Fruit fly (Drosophila melanogaster) whole organism, embryonic: ENCODE data around the gene Oct-TyrR.

Source experiments
- Adf1 ChIP-seq: fragments of 200-800 bp; sonication (Bioruptor generic); IDR thresholded peaks from 2 replicates; pipeline ENCODE4 v1.3.6; 2022; ENCODE audit warnings: missing biosample characterization, missing genetic modification characterization
- Bgb ChIP-seq: fragments of 200-800 bp; sonication (Bioruptor generic); IDR thresholded peaks from 2 replicates; pipeline ENCODE4 v1.3.6; 2022; ENCODE audit warnings: missing biosample characterization, missing genetic modification characterization; ENCODE audit not compliant: partially characterized antibody
- Blimp-1 ChIP-seq: fragments of 200-800 bp; sonication (Bioruptor generic); optimal IDR thresholded peaks from 3 replicates; lab custom pipeline; 2018; ENCODE audit warnings: missing biosample characterization, missing genetic modification characterization, mild to moderate bottlenecking, moderate library complexity, missing genetic modification reagents
- CG10267 ChIP-seq: fragments of 200-800 bp; sonication (Bioruptor generic); optimal IDR thresholded peaks from 2 replicates; lab custom pipeline; 2018; ENCODE audit warnings: missing biosample characterization, mild to moderate bottlenecking, missing genetic modification characterization, moderate library complexity
- CG11696 ChIP-seq: fragments of 200-800 bp; sonication (Bioruptor generic); IDR thresholded peaks from 2 replicates; pipeline ENCODE4 v1.3.6; 2022; ENCODE audit warnings: missing biosample characterization, missing genetic modification characterization
- CG13287 ChIP-seq: fragments of 200-800 bp; sonication (Bioruptor generic); IDR thresholded peaks from 2 replicates; pipeline ENCODE4 v1.3.6; 2022; ENCODE audit warnings: missing biosample characterization, missing genetic modification characterization; ENCODE audit not compliant: partially characterized antibody
- CG1603 ChIP-seq: fragments of 200-800 bp; sonication (Bioruptor generic); optimal IDR thresholded peaks from 2 replicates; lab custom pipeline; 2019; ENCODE audit warnings: missing biosample characterization, mild to moderate bottlenecking, missing genetic modification characterization, moderate library complexity
- CG17385 ChIP-seq: fragments of 200-800 bp; sonication (Bioruptor generic); optimal IDR thresholded peaks from 3 replicates; lab custom pipeline; 2018; ENCODE audit warnings: missing biosample characterization, mild to moderate bottlenecking, missing genetic modification characterization
- CG17802 ChIP-seq: fragments of 200-800 bp; sonication (Bioruptor generic); optimal IDR thresholded peaks from 2 replicates; lab custom pipeline; 2018; ENCODE audit warnings: missing biosample characterization, mild to moderate bottlenecking, missing genetic modification characterization, moderate library complexity
- CG2678 ChIP-seq: fragments of 200-800 bp; sonication (Bioruptor generic); optimal IDR thresholded peaks from 3 replicates; lab custom pipeline; 2019; ENCODE audit warnings: missing biosample characterization, mild to moderate bottlenecking, missing genetic modification characterization, moderate library complexity
- CG30431 ChIP-seq: fragments of 200-800 bp; sonication (Bioruptor generic); optimal IDR thresholded peaks from 2 replicates; lab custom pipeline; 2017; ENCODE audit warnings: missing biosample characterization, missing genetic modification characterization
- CG32532 ChIP-seq: fragments of 200-800 bp; sonication (Bioruptor generic); IDR thresholded peaks from 2 replicates; pipeline ENCODE4 v1.3.6; 2022; ENCODE audit warnings: missing biosample characterization, missing genetic modification characterization
- CG6854 ChIP-seq: fragments of 200-800 bp; sonication (Bioruptor generic); optimal IDR thresholded peaks from 3 replicates; lab custom pipeline; 2017; ENCODE audit warnings: missing biosample characterization, mild to moderate bottlenecking, missing genetic modification characterization
- CG7963 ChIP-seq: fragments of 200-800 bp; sonication (Bioruptor generic); IDR thresholded peaks from 3 replicates; pipeline ENCODE4 v1.3.6; 2022; ENCODE audit warnings: missing biosample characterization, missing genetic modification characterization; ENCODE audit not compliant: partially characterized antibody
- CG9797 ChIP-seq: fragments of 200-800 bp; sonication (Bioruptor generic); optimal IDR thresholded peaks from 3 replicates; lab custom pipeline; 2018; ENCODE audit warnings: missing biosample characterization, mild to moderate bottlenecking, missing genetic modification characterization
- D ChIP-seq, 2 experiments: fragments of 200-800 bp in 1 of 2; fragments of >200 bp in 1 of 2; sonication (Bioruptor generic) in 1 of 2; optimal IDR thresholded peaks; 2 replicates in 1 of 2; 3 replicates in 1 of 2; lab custom pipeline; 2017; ENCODE audit warnings: mild to moderate bottlenecking in 1 of 2, missing biosample characterization in 1 of 2, missing genetic modification characterization in 1 of 2, missing genetic modification reagents in 1 of 2
- Dll ChIP-seq: fragments of 200-800 bp; sonication (Bioruptor generic); IDR thresholded peaks from 4 replicates; pipeline ENCODE4 v1.3.6; 2022; ENCODE audit warnings: missing biosample characterization, missing genetic modification characterization; ENCODE audit not compliant: partially characterized antibody
- Doc3 ChIP-seq: fragments of 200-800 bp; sonication (Bioruptor generic); IDR thresholded peaks from 3 replicates; pipeline ENCODE4 v1.3.6; 2022; ENCODE audit warnings: missing biosample characterization, missing genetic modification characterization; ENCODE audit not compliant: partially characterized antibody
- Dp ChIP-seq: fragments of 200-800 bp; sonication (Bioruptor generic); optimal IDR thresholded peaks from 2 replicates; lab custom pipeline; 2018; ENCODE audit warnings: missing biosample characterization, mild to moderate bottlenecking, missing genetic modification characterization, moderate library complexity
- Elba2 ChIP-seq: fragments of 200-800 bp; sonication (Bioruptor generic); optimal IDR thresholded peaks from 3 replicates; lab custom pipeline; 2016; ENCODE audit warnings: missing biosample characterization, missing genetic modification characterization
- Ets97D ChIP-seq: fragments of 200-800 bp; sonication (Bioruptor generic); optimal IDR thresholded peaks from 3 replicates; lab custom pipeline; 2016; ENCODE audit warnings: missing biosample characterization, missing genetic modification characterization
- MBD-R2 ChIP-seq: fragments of 200-800 bp; sonication (Bioruptor generic); IDR thresholded peaks from 2 replicates; pipeline ENCODE4 v1.3.6; 2022; ENCODE audit warnings: missing biosample characterization, missing genetic modification characterization
- Med ChIP-seq: fragments of 200-800 bp; sonication (Bioruptor generic); peaks from one replicate; lab custom pipeline; 2016; ENCODE audit warnings: missing biosample characterization, missing genetic modification characterization, mild to moderate bottlenecking, inconsistent platforms, moderate library complexity
- Opbp ChIP-seq: fragments of 200-800 bp; sonication (Bioruptor generic); IDR thresholded peaks from 3 replicates; pipeline ENCODE4 v1.3.6; 2022; ENCODE audit warnings: missing biosample characterization, missing genetic modification characterization; ENCODE audit not compliant: partially characterized antibody
- Sry-β ChIP-seq: fragments of 200-800 bp; sonication (Bioruptor generic); optimal IDR thresholded peaks from 2 replicates; lab custom pipeline; 2018; ENCODE audit warnings: missing biosample characterization, mild to moderate bottlenecking, missing genetic modification characterization, moderate library complexity
- Sry-δ ChIP-seq: fragments of 200-800 bp; sonication (Bioruptor generic); optimal IDR thresholded peaks from 2 replicates; lab custom pipeline; 2016; ENCODE audit warnings: missing biosample characterization, missing genetic modification characterization
- YL-1 ChIP-seq: fragments of 200-800 bp; sonication (Bioruptor generic); optimal IDR thresholded peaks from 3 replicates; lab custom pipeline; 2017; ENCODE audit warnings: missing biosample characterization, mild to moderate bottlenecking, missing genetic modification characterization
- amos ChIP-seq: fragments of 200-800 bp; sonication (Bioruptor generic); IDR thresholded peaks from 2 replicates; pipeline ENCODE4 v1.3.6; 2022; ENCODE audit warnings: missing biosample characterization, missing genetic modification characterization; ENCODE audit not compliant: partially characterized antibody
- bbx ChIP-seq: fragments of 200-800 bp; sonication (Bioruptor generic); IDR thresholded peaks from 2 replicates; pipeline ENCODE4 v1.3.6; 2022; ENCODE audit warnings: missing biosample characterization, missing genetic modification characterization; ENCODE audit not compliant: partially characterized antibody
- exex ChIP-seq: fragments of 200-800 bp; sonication (Bioruptor generic); optimal IDR thresholded peaks from 4 replicates; lab custom pipeline; 2018; ENCODE audit warnings: missing biosample characterization, mild to moderate bottlenecking, missing genetic modification characterization, moderate library complexity
- eyg ChIP-seq: fragments of 200-800 bp; sonication (Bioruptor generic); optimal IDR thresholded peaks from 3 replicates; lab custom pipeline; 2016; ENCODE audit warnings: missing biosample characterization, missing genetic modification characterization
- gfzf ChIP-seq: fragments of 200-800 bp; sonication (Bioruptor generic); optimal IDR thresholded peaks from 2 replicates; lab custom pipeline; 2016; ENCODE audit warnings: missing biosample characterization, mild to moderate bottlenecking, missing genetic modification characterization, moderate library complexity
- grau ChIP-seq: fragments of 200-800 bp; optimal IDR thresholded peaks from 3 replicates; lab custom pipeline; 2019; ENCODE audit warnings: missing biosample characterization, mild to moderate bottlenecking, missing genetic modification characterization, moderate library complexity
- inv ChIP-seq: fragments of 200-800 bp; sonication (Bioruptor generic); IDR thresholded peaks from 2 replicates; pipeline ENCODE4 v1.3.6; 2022; ENCODE audit warnings: missing biosample characterization, missing genetic modification characterization; ENCODE audit not compliant: partially characterized antibody
- lbe ChIP-seq: fragments of 200-800 bp; sonication (Bioruptor generic); optimal IDR thresholded peaks from 2 replicates; lab custom pipeline; 2016; ENCODE audit warnings: missing biosample characterization, mild to moderate bottlenecking, missing genetic modification characterization
- mam ChIP-seq: fragments of 200-800 bp; sonication (Bioruptor generic); optimal IDR thresholded peaks from 3 replicates; lab custom pipeline; 2016; ENCODE audit warnings: missing biosample characterization, missing genetic modification characterization
- nmo ChIP-seq: fragments of 200-800 bp; sonication (Bioruptor generic); optimal IDR thresholded peaks from 2 replicates; lab custom pipeline; 2018; ENCODE audit warnings: missing biosample characterization, mild to moderate bottlenecking, missing genetic modification characterization, moderate library complexity
- row ChIP-seq: fragments of 200-800 bp; sonication (Bioruptor generic); IDR thresholded peaks from 3 replicates; pipeline ENCODE4 v1.3.6; 2022; ENCODE audit warnings: missing biosample characterization, missing genetic modification characterization
- sens ChIP-seq: fragments of 200-800 bp; sonication (Bioruptor generic); peaks from one replicate; lab custom pipeline; 2016; ENCODE audit warnings: missing biosample characterization, missing genetic modification characterization
- so ChIP-seq: fragments of 200-800 bp; sonication (Bioruptor generic); IDR thresholded peaks from 3 replicates; pipeline ENCODE4 v1.3.6; 2022; ENCODE audit warnings: missing biosample characterization, missing genetic modification characterization
- stwl ChIP-seq: fragments of 200-800 bp; sonication (Bioruptor generic); optimal IDR thresholded peaks from 3 replicates; lab custom pipeline; 2018; ENCODE audit warnings: missing biosample characterization, mild to moderate bottlenecking, missing genetic modification characterization, moderate library complexity
- tll ChIP-seq, 2 experiments: fragments of 200-800 bp in 1 of 2; fragments of >200 bp in 1 of 2; sonication (Bioruptor generic) in 1 of 2; optimal IDR thresholded peaks; 2 replicates each; lab custom pipeline; 2017 to 2019; ENCODE audit warnings: missing biosample characterization in 2 of 2, missing genetic modification characterization in 2 of 2, mild to moderate bottlenecking in 1 of 2, moderate library complexity in 1 of 2
- trh ChIP-seq: fragments of 200-800 bp; sonication (Bioruptor generic); optimal IDR thresholded peaks from 2 replicates; lab custom pipeline; 2016; ENCODE audit warnings: missing biosample characterization, missing genetic modification characterization
- tx ChIP-seq: fragments of 200-800 bp; sonication (Bioruptor generic); optimal IDR thresholded peaks from 2 replicates; lab custom pipeline; 2016; ENCODE audit warnings: missing biosample characterization, missing genetic modification characterization
- unc-4 ChIP-seq: fragments of 200-800 bp; sonication (Bioruptor generic); IDR thresholded peaks from 2 replicates; pipeline ENCODE4 v1.3.6; 2022; ENCODE audit warnings: missing biosample characterization, missing genetic modification characterization; ENCODE audit not compliant: partially characterized antibody

The Oct-TyrR gene

dm6 chr3L:22072824-22073223, 38.0 kb downstream of the Oct-TyrR start:
- peak; percentile 60 for TF ChIP-seq CG11696 (GFP tag; lab: Robert Waterston, UW)
- peak; percentile 1 for TF ChIP-seq CG1603 (tag; lab: Kevin White, UChicago)
- no peak for TF ChIP-seq CG30431 (GFP tag; lab: Kevin White, UChicago)
- TF ChIP-seq CG17802 (tag; lab: Kevin White, UChicago) = peak; percentile 24
- TF ChIP-seq mam (GFP tag; lab: Kevin White, UChicago) = no peak
- TF ChIP-seq MBD-R2 (GFP tag; lab: Robert Waterston, UW) = no peak
- TF ChIP-seq CG32532 = 0 out of 2 replicates have a peak, but pooled peaks have one; percentile 17
- peak; percentile 62 for TF ChIP-seq sens (GFP tag; lab: Kevin White, UChicago)
- TF ChIP-seq Med (GFP tag; lab: Kevin White, UChicago) = peak; percentile 47
- no peak for TF ChIP-seq D (optimal IDR thresholded peaks at IDR 0.05; lab: Kevin White, UChicago)
- TF ChIP-seq D (GFP tag; optimal IDR thresholded peaks at IDR 0.05; lab: Kevin White, UChicago) = no peak
- TF ChIP-seq Blimp-1 (GFP tag; lab: Kevin White, UChicago) = no peak
- TF ChIP-seq row (GFP tag; lab: Robert Waterston, UW) = 0 out of 3 replicates have a peak, but pooled peaks have one; percentile 36

- peak; percentile 86 for TF ChIP-seq inv
- peak; percentile 6; the same call in 1 of the 2 replicates for TF ChIP-seq CG32532
- TF ChIP-seq Bgb = peak; percentile 91
- peak; percentile 88 for TF ChIP-seq Opbp
- no peak for TF ChIP-seq so (GFP tag; lab: Robert Waterston, UW)
- TF ChIP-seq tx (GFP tag; lab: Kevin White, UChicago) = no peak
- TF ChIP-seq CG17802 (tag; lab: Kevin White, UChicago) = peak; percentile 3
- peak; percentile 37 for TF ChIP-seq YL-1
- peak; percentile 53 for TF ChIP-seq Sry-β
- peak; percentile 8 for TF ChIP-seq grau (tag; lab: Kevin White, UChicago)
- TF ChIP-seq amos (GFP tag; lab: Robert Waterston, UW) = peak; percentile 93
- peak; percentile 89 for TF ChIP-seq Elba2
- peak; percentile 90 for TF ChIP-seq Dll
- peak; percentile 83 for TF ChIP-seq stwl
- TF ChIP-seq CG10267 (tag; lab: Kevin White, UChicago) = peak; percentile 23
- peak; percentile 61 for TF ChIP-seq Med (GFP tag; lab: Kevin White, UChicago)
- peak; percentile 29 for TF ChIP-seq nmo
- no peak for TF ChIP-seq CG6854
- TF ChIP-seq eyg = no peak
- TF ChIP-seq Ets97D (GFP tag; lab: Kevin White, UChicago) = peak; percentile 77
- TF ChIP-seq lbe = peak; percentile 2
- TF ChIP-seq CG17385 = no peak
- TF ChIP-seq CG1603 (tag; lab: Kevin White, UChicago) = peak; percentile 53
- TF ChIP-seq CG7963 (GFP tag; lab: Robert Waterston, UW) = peak; percentile 78
- peak; percentile 56 for TF ChIP-seq gfzf
- peak; percentile 84 for TF ChIP-seq unc-4 (GFP tag; lab: Robert Waterston, UW)
- peak; percentile 1 for TF ChIP-seq trh
- TF ChIP-seq CG2678 (tag; lab: Kevin White, UChicago) = no peak
- peak; percentile 91 for TF ChIP-seq bbx (GFP tag; lab: Robert Waterston, UW)
- peak; percentile 20 for TF ChIP-seq Dp (GFP tag; lab: Kevin White, UChicago)
- peak; percentile 48 for TF ChIP-seq CG9797 (GFP tag; lab: Kevin White, UChicago)
- peak; percentile 89 for TF ChIP-seq Sry-δ
- peak; percentile 89 for TF ChIP-seq Doc3 (GFP tag; lab: Robert Waterston, UW)
- no peak for TF ChIP-seq tll (GFP tag; optimal IDR thresholded peaks at IDR 0.05; lab: Kevin White, UChicago)
- no peak for TF ChIP-seq Adf1 (GFP tag; lab: Robert Waterston, UW)
- peak; percentile 90 for TF ChIP-seq CG13287 (GFP tag; lab: Robert Waterston, UW)
- peak; percentile 7 for TF ChIP-seq exex
Measured at dm6 chr3L:22074347-22074971, 39.7 kb downstream of the Oct-TyrR start, which contains the start of gene CG7133. Gene CG7133, minus strand, starts transcription at chr3L:22074523.
